Worm (Caenorhabditis elegans) whole organism, L4 larva: ENCODE results near the gene B0228.7.

Experiments used
- F44E2.7 ChIP-seq: fragments of 200-800 bp; sonication (Bioruptor generic); IDR thresholded peaks from 2 replicates; pipeline ENCODE4 v2.1.2; 2022; ENCODE audit warnings: missing genetic modification characterization, missing compliant biosample characterization
- T20F7.1 ChIP-seq: fragments of 200-800 bp; sonication (Bioruptor generic); optimal IDR thresholded peaks from 2 replicates; lab custom pipeline; 2018; ENCODE audit warnings: mild to moderate bottlenecking, missing genetic modification characterization, missing compliant biosample characterization
- T26A8.4 ChIP-seq: fragments of 200-800 bp; sonication (Bioruptor generic); IDR thresholded peaks from 2 replicates; pipeline ENCODE4 v1.3.6; 2022; ENCODE audit warnings: missing genetic modification characterization, missing compliant biosample characterization
- Y48G9A.11 ChIP-seq: fragments of 200-800 bp; sonication (Bioruptor generic); IDR thresholded peaks from 2 replicates; pipeline ENCODE4 v1.3.6; 2022; ENCODE audit warnings: missing genetic modification reagents, missing genetic modification characterization, missing compliant biosample characterization
- Y5F2A.4 ChIP-seq: fragments of 200-800 bp; sonication (Bioruptor generic); optimal IDR thresholded peaks from 2 replicates; lab custom pipeline; 2018; ENCODE audit warnings: mild to moderate bottlenecking, missing genetic modification characterization, missing compliant biosample characterization
- Y75B8A.6 ChIP-seq: fragments of 200-800 bp; sonication (Bioruptor generic); IDR thresholded peaks from 2 replicates; pipeline ENCODE4 v1.3.6; 2022; ENCODE audit warnings: missing genetic modification reagents, missing genetic modification characterization, missing compliant biosample characterization
- aha-1 ChIP-seq: fragments of 150-350 bp; peaks from one replicate; lab custom pipeline; 2014; ENCODE audit warnings: missing biosample characterization, missing genetic modification characterization
- aly-2 ChIP-seq: sonication (generic microtip); optimal IDR thresholded peaks from 2 replicates; lab custom pipeline; 2018; ENCODE audit warnings: missing biosample characterization, missing genetic modification characterization
- ceh-62 ChIP-seq: sonication (generic microtip); optimal IDR thresholded peaks from 2 replicates; lab custom pipeline; 2017; ENCODE audit warnings: missing biosample characterization, missing genetic modification characterization
- ces-1 ChIP-seq: fragments of 150-350 bp; sonication (generic microtip); optimal IDR thresholded peaks from 4 replicates; lab custom pipeline; 2014; ENCODE audit warnings: missing biosample characterization, missing genetic modification reagents, missing genetic modification characterization
- cey-2 ChIP-seq: sonication (generic microtip); optimal IDR thresholded peaks from 3 replicates; lab custom pipeline; 2017; ENCODE audit warnings: missing genetic modification characterization, mild to moderate bottlenecking, missing compliant biosample characterization, antibody characterized with exemption, borderline replicate concordance; ENCODE audit not compliant: insufficient read depth
- ctbp-1 ChIP-seq: fragments of 200-800 bp; sonication (Bioruptor generic); IDR thresholded peaks from 2 replicates; pipeline ENCODE4 v1.3.6; 2022; ENCODE audit warnings: missing genetic modification reagents, missing genetic modification characterization, missing compliant biosample characterization
- daf-12 ChIP-seq: fragments of 150-350 bp; optimal IDR thresholded peaks from 2 replicates; lab custom pipeline; 2014; ENCODE audit warnings: missing biosample characterization, missing genetic modification reagents, missing genetic modification characterization
- daf-19 ChIP-seq: fragments of 200-800 bp; sonication (Bioruptor generic); conservative IDR thresholded peaks from 2 replicates; pipeline ENCODE4 v1.3.6; 2022; ENCODE audit warnings: missing genetic modification characterization, missing compliant biosample characterization
- dmd-6 ChIP-seq: fragments of 200-800 bp; sonication (Bioruptor generic); IDR thresholded peaks from 2 replicates; pipeline ENCODE4 v1.3.6; 2022; ENCODE audit warnings: missing genetic modification reagents, missing genetic modification characterization, missing compliant biosample characterization
- dmd-8 ChIP-seq: fragments of 200-800 bp; sonication (Bioruptor generic); IDR thresholded peaks from 2 replicates; pipeline ENCODE4 v1.3.6; 2022; ENCODE audit warnings: missing genetic modification characterization, missing compliant biosample characterization
- dpl-1 ChIP-seq: fragments of 150-350 bp; optimal IDR thresholded peaks from 2 replicates; lab custom pipeline; 2014; ENCODE audit warnings: missing biosample characterization, missing genetic modification reagents, missing genetic modification characterization
- dve-1 ChIP-seq: sonication (generic microtip); optimal IDR thresholded peaks from 2 replicates; lab custom pipeline; 2017; ENCODE audit warnings: antibody characterized with exemption, mild to moderate bottlenecking, missing genetic modification characterization, missing compliant biosample characterization; ENCODE audit not compliant: insufficient read depth
- egl-43 ChIP-seq: fragments of 200-800 bp; sonication (Bioruptor generic); IDR thresholded peaks from 2 replicates; pipeline ENCODE4 v1.3.6; 2022; ENCODE audit warnings: missing genetic modification reagents, missing genetic modification characterization, missing compliant biosample characterization
- fkh-10 ChIP-seq: fragments of 150-350 bp; optimal IDR thresholded peaks from 2 replicates; lab custom pipeline; 2014; ENCODE audit warnings: missing biosample characterization, missing genetic modification reagents, missing genetic modification characterization
- gei-8 ChIP-seq: fragments of 200-800 bp; sonication (Bioruptor generic); optimal IDR thresholded peaks from 2 replicates; lab custom pipeline; 2018; ENCODE audit warnings: mild to moderate bottlenecking, missing genetic modification characterization, missing compliant biosample characterization
- hif-1 ChIP-seq, 2 experiments: sonication (generic microtip); optimal IDR thresholded peaks; 2 replicates each; lab custom pipeline; 2016 to 2017; ENCODE audit warnings: missing compliant biosample characterization in 2 of 2, missing genetic modification characterization in 2 of 2, missing genetic modification reagents in 2 of 2, missing genotype in 2 of 2, mild to moderate bottlenecking in 1 of 2
- hlh-11 ChIP-seq: fragments of 200-800 bp; sonication (Bioruptor generic); optimal IDR thresholded peaks from 2 replicates; lab custom pipeline; 2018; ENCODE audit warnings: mild to moderate bottlenecking, missing genetic modification characterization, missing compliant biosample characterization
- hlh-30 ChIP-seq: sonication (generic microtip); optimal IDR thresholded peaks from 2 replicates; lab custom pipeline; 2017; ENCODE audit warnings: antibody characterized with exemption, mild to moderate bottlenecking, missing genetic modification characterization, missing compliant biosample characterization; ENCODE audit not compliant: insufficient read depth
- jun-1 ChIP-seq: fragments of 150-350 bp; optimal IDR thresholded peaks from 2 replicates; lab custom pipeline; 2014; ENCODE audit warnings: missing biosample characterization, missing genetic modification reagents, missing genetic modification characterization
- lin-13 ChIP-seq: fragments of 150-350 bp; optimal IDR thresholded peaks from 2 replicates; lab custom pipeline; 2014; ENCODE audit warnings: missing biosample characterization, missing genetic modification reagents, missing genetic modification characterization
- lir-3 ChIP-seq: sonication (generic microtip); optimal IDR thresholded peaks from 2 replicates; lab custom pipeline; 2016; ENCODE audit warnings: mild to moderate bottlenecking, missing genetic modification characterization, missing compliant biosample characterization
- lsy-2 ChIP-seq, 2 experiments: fragments of 150-350 bp in 1 of 2; sonication (generic microtip) in 1 of 2; optimal IDR thresholded peaks; 2 replicates each; lab custom pipeline; 2014 to 2017; ENCODE audit warnings: missing biosample characterization in 2 of 2, missing genetic modification characterization in 2 of 2
- madf-9 ChIP-seq: fragments of 200-800 bp; sonication (Bioruptor generic); conservative IDR thresholded peaks from 2 replicates; pipeline ENCODE4 v1.3.6; 2022; ENCODE audit warnings: missing genetic modification reagents, missing genetic modification characterization, missing compliant biosample characterization
- mdl-1 ChIP-seq, 2 experiments: fragments of 150-350 bp in 1 of 2; sonication (generic microtip) in 1 of 2; optimal IDR thresholded peaks; 2 replicates each; lab custom pipeline; 2014 to 2017; ENCODE audit warnings: missing biosample characterization in 2 of 2, missing genetic modification characterization in 2 of 2
- mdt-29 ChIP-seq: fragments of 200-800 bp; sonication (Bioruptor generic); IDR thresholded peaks from 2 replicates; pipeline ENCODE4 v1.3.6; 2022; ENCODE audit warnings: missing genetic modification reagents, missing genetic modification characterization, missing compliant biosample characterization
- mes-2 ChIP-seq: sonication (generic microtip); optimal IDR thresholded peaks from 2 replicates; lab custom pipeline; 2016; ENCODE audit warnings: missing genotype, mild to moderate bottlenecking, missing genetic modification characterization, missing compliant biosample characterization; ENCODE audit not compliant: poor library complexity, severe bottlenecking
- nhr-102 ChIP-seq: sonication (generic microtip); optimal IDR thresholded peaks from 2 replicates; lab custom pipeline; 2016; ENCODE audit warnings: mild to moderate bottlenecking, missing genetic modification characterization, moderate library complexity, missing compliant biosample characterization
- nhr-25 ChIP-seq: sonication (generic microtip); optimal IDR thresholded peaks from 2 replicates; lab custom pipeline; 2017; ENCODE audit warnings: missing genetic modification characterization, mild to moderate bottlenecking, missing compliant biosample characterization, antibody characterized with exemption, moderate library complexity, borderline replicate concordance; ENCODE audit not compliant: insufficient read depth
- pqm-1 ChIP-seq: sonication (generic microtip); optimal IDR thresholded peaks from 2 replicates; lab custom pipeline; 2017; ENCODE audit warnings: missing biosample characterization, missing genetic modification characterization
- rbr-2 ChIP-seq: sonication (generic microtip); optimal IDR thresholded peaks from 2 replicates; lab custom pipeline; 2016; ENCODE audit warnings: missing genotype, missing genetic modification characterization, missing compliant biosample characterization
- skn-1 ChIP-seq: fragments of 150-350 bp; optimal IDR thresholded peaks from 2 replicates; lab custom pipeline; 2014; ENCODE audit warnings: missing biosample characterization, missing genetic modification characterization
- snpc-1.2 ChIP-seq: fragments of 200-800 bp; sonication (Bioruptor generic); IDR thresholded peaks from 2 replicates; pipeline ENCODE4 v1.3.6; 2022; ENCODE audit warnings: missing genetic modification reagents, missing genetic modification characterization, missing compliant biosample characterization
- spr-1 ChIP-seq: sonication (generic microtip); optimal IDR thresholded peaks from 2 replicates; lab custom pipeline; 2016; ENCODE audit warnings: mild to moderate bottlenecking, missing genetic modification characterization, missing compliant biosample characterization
- spr-3 ChIP-seq: fragments of 200-800 bp; sonication (Bioruptor generic); optimal IDR thresholded peaks from 2 replicates; lab custom pipeline; 2018; ENCODE audit warnings: mild to moderate bottlenecking, missing genetic modification characterization, missing compliant biosample characterization
- tra-1 ChIP-seq: fragments of 200-800 bp; sonication (Bioruptor generic); IDR thresholded peaks from 2 replicates; pipeline ENCODE4 v1.3.6; 2022; ENCODE audit warnings: missing genetic modification reagents, missing genetic modification characterization, missing compliant biosample characterization
- unc-130 ChIP-seq: sonication (generic microtip); optimal IDR thresholded peaks from 2 replicates; lab custom pipeline; 2016; ENCODE audit warnings: missing genetic modification reagents, missing genetic modification characterization, missing compliant biosample characterization
- unc-62 ChIP-seq, 3 experiments: fragments of 150-350 bp in 1 of 3; sonication (generic microtip); optimal IDR thresholded peaks in 2 of 3; peaks in 1 of 3; 1 replicate in 1 of 3; 2 replicates in 2 of 3; lab custom pipeline; 2014 to 2017; ENCODE audit warnings: missing biosample characterization in 3 of 3, missing genetic modification characterization in 3 of 3, missing genetic modification reagents in 3 of 3, missing genotype in 1 of 3

The B0228.7 gene

ce11 chrII:7716112-7716511 is 42.7 kb downstream of the B0228.7 start (continued):
- no peak for TF ChIP-seq dve-1 (tag; lab: Kevin White, UChicago)
- no peak for TF ChIP-seq lir-3 (tag; lab: Kevin White, UChicago)
- TF ChIP-seq cey-2 (tag; lab: Kevin White, UChicago) = no peak
- no peak for TF ChIP-seq daf-19
- TF ChIP-seq tra-1 (GFP tag; lab: Robert Waterston, UW) = no peak
- TF ChIP-seq egl-43 (GFP tag; lab: Robert Waterston, UW) = no peak
- TF ChIP-seq aha-1 (tag; lab: Kevin White, UChicago) = peak; percentile 86
- TF ChIP-seq ceh-62 = no peak
- TF ChIP-seq madf-9 = no peak

- TF ChIP-seq hlh-30 (tag; lab: Kevin White, UChicago) (peak; percentile 53), dmd-6 (GFP tag; lab: Robert Waterston, UW) (peak; percentile 30; the same call in 1 of the 2 replicates), mdl-1 (tag; optimal IDR thresholded peaks at IDR 0.05; lab: Kevin White, UChicago) (peak in 1 of 2 experiments; percentile 27), rbr-2 (peak; percentile 25), unc-130 (no peak), unc-62 (GFP tag; optimal IDR thresholded peaks at IDR 0.05 in 1 of 2; lab: Kevin White, UChicago) (peak in 1 of 2 experiments; percentile 77), unc-62 (tag; optimal IDR thresholded peaks at IDR 0.05; lab: Kevin White, UChicago) (no peak), ces-1 (GFP tag; lab: Kevin White, UChicago) (peak; percentile 84), cey-2 (tag; lab: Kevin White, UChicago) (no peak), fkh-10 (peak; percentile 77), Y5F2A.4 (no peak), ctbp-1 (peak; percentile 21; the same call in 1 of the 2 replicates), lsy-2 (tag; optimal IDR thresholded peaks at IDR 0.05; lab: Kevin White, UChicago) (peak in 1 of 2 experiments; percentile 27)
These were observed 44.1 kb downstream of the B0228.7 start for ce11 chrII:7714614-7715186.

ce11 chrII:7709301-7709754 is 49.5 kb downstream of the B0228.7 start, which contains the start of gene sre-1:
Gene sre-1 (plus strand): TSS chrII:7709704.
- no peak for TF ChIP-seq jun-1 (tag; lab: Kevin White, UChicago)
- TF ChIP-seq rbr-2 = no peak
- TF ChIP-seq dpl-1 = no peak
- TF ChIP-seq nhr-25 = no peak
- no peak for TF ChIP-seq T20F7.1
- TF ChIP-seq spr-3 = no peak
- no peak for TF ChIP-seq mes-2 (tag; lab: Kevin White, UChicago)
- TF ChIP-seq aly-2 (tag; lab: Kevin White, UChicago) = no peak
- TF ChIP-seq pqm-1 (tag; lab: Kevin White, UChicago) = no peak
- TF ChIP-seq T26A8.4 = no peak
- TF ChIP-seq lin-13 (GFP tag; lab: Kevin White, UChicago) = no peak
- TF ChIP-seq dmd-8 (GFP tag; lab: Robert Waterston, UW) = no peak
- no peak for TF ChIP-seq ces-1 (GFP tag; lab: Kevin White, UChicago)
- TF ChIP-seq gei-8 = no peak
- no peak for TF ChIP-seq daf-12 (tag; lab: Kevin White, UChicago)
- TF ChIP-seq hlh-11 = no peak

ce11 chrII:7708540-7708939 is 50.3 kb downstream of the B0228.7 start, which contains the start of gene B0495.9:
Gene B0495.9 (minus strand): TSS chrII:7708710.
- no peak for TF ChIP-seq skn-1 (tag; lab: Kevin White, UChicago)
- TF ChIP-seq ceh-62 = no peak
- no peak for TF ChIP-seq nhr-102 (tag; lab: Kevin White, UChicago)
- no peak for TF ChIP-seq F44E2.7 (GFP tag; lab: Robert Waterston, UW)
- TF ChIP-seq snpc-1.2 (GFP tag; lab: Robert Waterston, UW) = no peak
- no peak for TF ChIP-seq mdt-29
- no peak for TF ChIP-seq Y48G9A.11 (GFP tag; lab: Robert Waterston, UW)
- TF ChIP-seq spr-1 (tag; lab: Kevin White, UChicago) = peak; percentile 48
- no peak for TF ChIP-seq dve-1 (tag; lab: Kevin White, UChicago)
- TF ChIP-seq Y5F2A.4 = no peak
- peak in 1 of 2 experiments; percentile 52 for TF ChIP-seq lsy-2 (tag; optimal IDR thresholded peaks at IDR 0.05; lab: Kevin White, UChicago)
- no peak for TF ChIP-seq gei-8
- peak in 1 of 2 experiments; percentile 21 for TF ChIP-seq unc-62 (GFP tag; optimal IDR thresholded peaks at IDR 0.05 in 1 of 2; lab: Kevin White, UChicago)
- TF ChIP-seq unc-62 (tag; optimal IDR thresholded peaks at IDR 0.05; lab: Kevin White, UChicago) = no peak
- no peak for TF ChIP-seq T20F7.1
- no peak for TF ChIP-seq fkh-10
- no peak for TF ChIP-seq Y75B8A.6 (GFP tag; lab: Robert Waterston, UW)
- TF ChIP-seq rbr-2 = peak; percentile 37
- peak in 1 of 2 experiments; percentile 49 for TF ChIP-seq hif-1 (tag; optimal IDR thresholded peaks at IDR 0.05; lab: Kevin White, UChicago)
- TF ChIP-seq mes-2 (tag; lab: Kevin White, UChicago) = peak; percentile 92
